Worm (Caenorhabditis elegans): ENCODE data around the gene npr-42.

Gene npr-42

ce11 chrII:4299227-4299703, 23.3 kb downstream of the npr-42 start, which contains the start of gene sco-1 (continued):
- TF ChIP-seq lin-38 (GFP tag; IDR thresholded peaks at IDR 0.05) (peak; percentile 88), dve-1 (tag; optimal IDR thresholded peaks at IDR 0.05; ENCODE audit: insufficient read depth) (peak; percentile 95), zip-11 (GFP tag; IDR thresholded peaks at IDR 0.05) (no peak), skn-1 (tag; optimal IDR thresholded peaks at IDR 0.05) (no peak), R02D3.7 (tag; optimal IDR thresholded peaks at IDR 0.05) (peak; percentile 98), ctbp-1 (GFP tag; IDR thresholded peaks at IDR 0.05) (peak; percentile 88), lin-13 (GFP tag; optimal IDR thresholded peaks at IDR 0.05) (peak; percentile 93), daf-16 (GFP tag; optimal IDR thresholded peaks at IDR 0.05) (peak in 1 of 2 experiments; percentile 94), daf-16 (tag; optimal IDR thresholded peaks at IDR 0.05) (peak; percentile 82), tag-97 (GFP tag; IDR thresholded peaks at IDR 0.05) (peak; percentile 95), rbr-2 (tag; optimal IDR thresholded peaks at IDR 0.05) (peak; percentile 93), fkh-10 (GFP tag; optimal IDR thresholded peaks at IDR 0.05) (peak; percentile 97), aly-2 (tag; optimal IDR thresholded peaks at IDR 0.05) (no peak), madf-9 (GFP tag; conservative IDR thresholded peaks at IDR 0.05) (peak; percentile 91), ZK546.5 (tag; optimal IDR thresholded peaks at IDR 0.05) (no peak), D1046.2 (GFP tag; IDR thresholded peaks at IDR 0.05) (peak; percentile 74; the same call in 1 of the 2 replicates), daf-8 (GFP tag; IDR thresholded peaks at IDR 0.05) (no peak), arid-1 (GFP tag; conservative IDR thresholded peaks at IDR 0.05) (peak; percentile 68; the same call in 1 of the 2 replicates), unc-130 (GFP tag; optimal IDR thresholded peaks at IDR 0.05) (peak; percentile 92), lsy-2 (tag; optimal IDR thresholded peaks at IDR 0.05) (peak; percentile 80 to 97), hmg-1.1 (GFP tag; IDR thresholded peaks at IDR 0.05) (peak; percentile 84), snpc-1.2 (GFP tag; IDR thresholded peaks at IDR 0.05) (0 out of 2 replicates have a peak, but pooled peaks have one; percentile 16), ceh-82 (tag; optimal IDR thresholded peaks at IDR 0.05) (no peak), F37D6.2 (tag; optimal IDR thresholded peaks at IDR 0.05) (peak; percentile 87), ZK337.2 (GFP tag; IDR thresholded peaks at IDR 0.05) (peak; percentile 96), ceh-44 (GFP tag; IDR thresholded peaks at IDR 0.05) (peak; percentile 58; the same call in 1 of the 2 replicates), nhr-10 (tag; optimal IDR thresholded peaks at IDR 0.05) (peak; percentile 16), mxl-2 (GFP tag; conservative IDR thresholded peaks at IDR 0.05) (0 out of 2 replicates have a peak, but pooled peaks have one; percentile 11), ceh-32 (tag; optimal IDR thresholded peaks at IDR 0.05; ENCODE audit: poor library complexity) (no peak), egl-27 (tag; optimal IDR thresholded peaks at IDR 0.05) (no peak), saeg-2 (GFP tag; IDR thresholded peaks at IDR 0.05) (no peak), attf-4 (tag; optimal IDR thresholded peaks at IDR 0.05) (no peak), zip-2 (tag; optimal IDR thresholded peaks at IDR 0.05) (peak; percentile 70), Y48G9A.11 (GFP tag; IDR thresholded peaks at IDR 0.05) (peak; percentile 89), ztf-11 (tag; optimal IDR thresholded peaks at IDR 0.05) (no peak), ces-1 (GFP tag; optimal IDR thresholded peaks at IDR 0.05) (peak; percentile 42), F49E8.2 (tag; optimal IDR thresholded peaks at IDR 0.05; ENCODE audit: borderline replicate concordance) (peak; percentile 59), unc-62 (GFP tag; optimal IDR thresholded peaks at IDR 0.05 in 1 of 2) (peak in 1 of 2 experiments; percentile 38), unc-62 (tag; optimal IDR thresholded peaks at IDR 0.05) (no peak), hif-1 (tag; optimal IDR thresholded peaks at IDR 0.05) (peak in 1 of 2 experiments; percentile 95), pha-4 (GFP tag; IDR thresholded peaks at IDR 0.05) (peak; percentile 87), pha-4 (tag; optimal IDR thresholded peaks at IDR 0.05) (peak; percentile 82), F26F4.8 (GFP tag; conservative IDR thresholded peaks at IDR 0.05) (no peak), lir-3 (tag; optimal IDR thresholded peaks at IDR 0.05) (peak; percentile 24), tra-1 (GFP tag; IDR thresholded peaks at IDR 0.05) (no peak; the same call in none of the 2 replicates), ceh-20 (GFP tag; IDR thresholded peaks at IDR 0.05) (peak; percentile 94), mdl-1 (tag; optimal IDR thresholded peaks at IDR 0.05) (peak in 1 of 2 experiments; percentile 62), nhr-28 (tag; optimal IDR thresholded peaks at IDR 0.05) (peak; percentile 81), Y5F2A.4 (GFP tag; optimal IDR thresholded peaks at IDR 0.05) (no peak), gei-8 (GFP tag; optimal IDR thresholded peaks at IDR 0.05) (peak; percentile 50), nhr-42 (GFP tag; IDR thresholded peaks at IDR 0.05) (peak; percentile 91)
